Worm (Caenorhabditis elegans) whole organism, L4/young adult: ENCODE measurements around the gene clec-261.

Experiments
- dao-5 ChIP-seq: sonication (generic microtip); optimal IDR thresholded peaks from 2 replicates; lab custom pipeline; 2016; ENCODE audit warnings: missing genotype, missing genetic modification characterization, moderate library complexity, missing compliant biosample characterization
- him-1 ChIP-seq: sonication (generic microtip); optimal IDR thresholded peaks from 2 replicates; lab custom pipeline; 2016; ENCODE audit warnings: missing genotype, missing genetic modification reagents, missing genetic modification characterization, missing compliant biosample characterization

DNA sequence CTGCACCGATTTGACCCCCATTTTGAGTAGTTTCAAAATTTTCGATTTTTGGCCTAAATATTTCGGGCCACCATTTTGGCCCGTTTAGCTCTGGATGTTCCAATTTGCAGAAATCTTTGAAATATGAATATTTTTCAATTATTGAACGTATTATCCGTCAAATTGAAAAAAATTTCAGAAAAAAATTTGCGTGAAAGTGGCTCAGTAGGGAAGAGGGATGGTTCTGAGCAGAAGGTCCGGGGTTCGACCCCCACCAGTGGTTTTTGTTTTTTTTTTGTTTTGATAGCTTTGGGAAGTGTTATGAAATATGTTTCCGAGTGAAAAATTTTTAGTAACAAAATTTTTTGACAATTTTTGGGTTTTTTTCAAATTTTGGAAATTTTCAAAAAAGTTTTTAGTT is 15.0 kb downstream of the clec-261 start:
- TF ChIP-seq him-1 (tag; lab: Kevin White, UChicago) = no peak
- TF ChIP-seq dao-5 (tag; lab: Kevin White, UChicago) = no peak
